Fruit fly (Drosophila melanogaster) whole organism, embryonic: ENCODE data around the gene Rnf146.

ENCODE experiments used
- Blimp-1 ChIP-seq: fragments of 200-800 bp; sonication (Bioruptor generic); optimal IDR thresholded peaks from 3 replicates; lab custom pipeline; 2018; ENCODE audit warnings: missing biosample characterization, missing genetic modification characterization, mild to moderate bottlenecking, moderate library complexity, missing genetic modification reagents
- CG11695 ChIP-seq: fragments of 200-800 bp; sonication (Bioruptor generic); IDR thresholded peaks from 3 replicates; pipeline ENCODE4 v1.3.6; 2022; ENCODE audit warnings: missing biosample characterization, missing genetic modification characterization
- CG12104 ChIP-seq: fragments of 200-800 bp; sonication (Bioruptor generic); optimal IDR thresholded peaks from 3 replicates; lab custom pipeline; 2016; ENCODE audit warnings: missing biosample characterization, missing genetic modification characterization
- CG12155 ChIP-seq: fragments of 200-800 bp; sonication (Bioruptor generic); optimal IDR thresholded peaks from 3 replicates; lab custom pipeline; 2016; ENCODE audit warnings: missing biosample characterization, missing genetic modification characterization
- CG13287 ChIP-seq: fragments of 200-800 bp; sonication (Bioruptor generic); IDR thresholded peaks from 2 replicates; pipeline ENCODE4 v1.3.6; 2022; ENCODE audit warnings: missing biosample characterization, missing genetic modification characterization; ENCODE audit not compliant: partially characterized antibody
- CG13424 ChIP-seq: fragments of 200-800 bp; sonication (Bioruptor generic); optimal IDR thresholded peaks from 2 replicates; lab custom pipeline; 2019; ENCODE audit warnings: missing biosample characterization, mild to moderate bottlenecking, missing genetic modification characterization, moderate library complexity
- CG15479 ChIP-seq: fragments of 200-800 bp; sonication (Bioruptor generic); optimal IDR thresholded peaks from 3 replicates; lab custom pipeline; 2019; ENCODE audit warnings: missing biosample characterization, mild to moderate bottlenecking, missing genetic modification characterization, moderate library complexity
- CG15696 ChIP-seq: fragments of 200-800 bp; sonication (Bioruptor generic); optimal IDR thresholded peaks from 2 replicates; lab custom pipeline; 2019; ENCODE audit warnings: missing biosample characterization, mild to moderate bottlenecking, missing genetic modification characterization, moderate library complexity
- CG16815 ChIP-seq: fragments of 200-800 bp; sonication (Bioruptor generic); optimal IDR thresholded peaks from 3 replicates; lab custom pipeline; 2017; ENCODE audit warnings: missing biosample characterization, mild to moderate bottlenecking, missing genetic modification characterization
- CG17361 ChIP-seq: fragments of 200-800 bp; sonication (Bioruptor generic); IDR thresholded peaks from 3 replicates; pipeline ENCODE4 v1.3.6; 2022; ENCODE audit warnings: missing biosample characterization, missing genetic modification characterization
- CG2199 ChIP-seq: fragments of 200-800 bp; sonication (Bioruptor generic); IDR thresholded peaks from 3 replicates; pipeline ENCODE4 v1.3.6; 2022; ENCODE audit warnings: missing biosample characterization, missing genetic modification characterization
- CG2875 ChIP-seq: fragments of 200-800 bp; sonication (Bioruptor generic); optimal IDR thresholded peaks from 2 replicates; lab custom pipeline; 2017; ENCODE audit warnings: missing biosample characterization, mild to moderate bottlenecking, missing genetic modification characterization, missing genetic modification reagents
- CG30431 ChIP-seq: fragments of 200-800 bp; sonication (Bioruptor generic); optimal IDR thresholded peaks from 2 replicates; lab custom pipeline; 2017; ENCODE audit warnings: missing biosample characterization, missing genetic modification characterization
- CG31441 ChIP-seq: fragments of 200-800 bp; sonication (Bioruptor generic); IDR thresholded peaks from 2 replicates; pipeline ENCODE4 v1.3.6; 2022; ENCODE audit warnings: missing biosample characterization, missing genetic modification characterization
- CG5953 ChIP-seq: fragments of 200-800 bp; sonication (Bioruptor generic); IDR thresholded peaks from 2 replicates; pipeline ENCODE4 v1.3.6; 2022; ENCODE audit warnings: missing biosample characterization, missing genetic modification characterization
- CG8359 ChIP-seq: fragments of 200-800 bp; sonication (Bioruptor generic); optimal IDR thresholded peaks from 2 replicates; lab custom pipeline; 2017; ENCODE audit warnings: missing biosample characterization, mild to moderate bottlenecking, missing genetic modification characterization, borderline replicate concordance
- CG8388 ChIP-seq: fragments of 200-800 bp; sonication (Bioruptor generic); optimal IDR thresholded peaks from 2 replicates; lab custom pipeline; 2019; ENCODE audit warnings: missing biosample characterization, mild to moderate bottlenecking, missing genetic modification characterization, moderate library complexity
- CG8924 ChIP-seq: fragments of 200-800 bp; optimal IDR thresholded peaks from 3 replicates; lab custom pipeline; 2019; ENCODE audit warnings: missing biosample characterization, mild to moderate bottlenecking, missing genetic modification characterization, moderate library complexity
- Chrac-16 ChIP-seq: fragments of 200-800 bp; sonication (Bioruptor generic); optimal IDR thresholded peaks from 3 replicates; lab custom pipeline; 2016; ENCODE audit warnings: missing biosample characterization, missing genetic modification characterization
- D ChIP-seq, 2 experiments: fragments of 200-800 bp in 1 of 2; fragments of >200 bp in 1 of 2; sonication (Bioruptor generic) in 1 of 2; optimal IDR thresholded peaks; 2 replicates in 1 of 2; 3 replicates in 1 of 2; lab custom pipeline; 2017; ENCODE audit warnings: mild to moderate bottlenecking in 1 of 2, missing biosample characterization in 1 of 2, missing genetic modification characterization in 1 of 2, missing genetic modification reagents in 1 of 2
- D19A ChIP-seq: fragments of 200-800 bp; optimal IDR thresholded peaks from 3 replicates; lab custom pipeline; 2019; ENCODE audit warnings: missing biosample characterization, mild to moderate bottlenecking, missing genetic modification characterization, moderate library complexity
- Hsf ChIP-seq: fragments of 200-800 bp; sonication (Bioruptor generic); optimal IDR thresholded peaks from 3 replicates; lab custom pipeline; 2016; ENCODE audit warnings: missing biosample characterization, missing genetic modification characterization
- Nf-YC ChIP-seq: fragments of 200-800 bp; optimal IDR thresholded peaks from 3 replicates; lab custom pipeline; 2019; ENCODE audit warnings: missing biosample characterization, mild to moderate bottlenecking, missing genetic modification characterization, moderate library complexity
- PHDP ChIP-seq: fragments of 200-800 bp; sonication (Bioruptor generic); optimal IDR thresholded peaks from 3 replicates; lab custom pipeline; 2018; ENCODE audit warnings: missing biosample characterization, mild to moderate bottlenecking, missing genetic modification characterization, moderate library complexity
- Sox100B ChIP-seq: fragments of 200-800 bp; sonication (Bioruptor generic); optimal IDR thresholded peaks from 3 replicates; lab custom pipeline; 2018; ENCODE audit warnings: missing biosample characterization, mild to moderate bottlenecking, missing genetic modification characterization
- Xbp1 ChIP-seq: fragments of 200-800 bp; sonication (Bioruptor generic); optimal IDR thresholded peaks from 3 replicates; lab custom pipeline; 2016; ENCODE audit warnings: missing biosample characterization, mild to moderate bottlenecking, missing genetic modification characterization
- bsh ChIP-seq, 2 experiments: fragments of 200-800 bp; sonication (Bioruptor generic); optimal IDR thresholded peaks; 2 replicates each; lab custom pipeline; 2017 to 2018; ENCODE audit warnings: mild to moderate bottlenecking in 2 of 2, missing biosample characterization in 2 of 2, missing genetic modification characterization in 2 of 2, moderate library complexity in 1 of 2
- crc ChIP-seq: fragments of 200-800 bp; sonication (Bioruptor generic); optimal IDR thresholded peaks from 2 replicates; lab custom pipeline; 2016; ENCODE audit warnings: missing biosample characterization, missing genetic modification characterization
- croc ChIP-seq: fragments of 200-800 bp; sonication (Bioruptor generic); conservative IDR thresholded peaks from 3 replicates; pipeline ENCODE4 v1.3.6; 2022; ENCODE audit warnings: missing biosample characterization, missing genetic modification characterization
- gem ChIP-seq: fragments of 200-800 bp; sonication (Bioruptor generic); optimal IDR thresholded peaks from 2 replicates; lab custom pipeline; 2019; ENCODE audit warnings: missing biosample characterization, mild to moderate bottlenecking, missing genetic modification characterization, moderate library complexity
- grau ChIP-seq: fragments of 200-800 bp; optimal IDR thresholded peaks from 3 replicates; lab custom pipeline; 2019; ENCODE audit warnings: missing biosample characterization, mild to moderate bottlenecking, missing genetic modification characterization, moderate library complexity
- klu ChIP-seq: fragments of 200-800 bp; sonication (Bioruptor generic); IDR thresholded peaks from 2 replicates; pipeline ENCODE4 v1.3.6; 2022; ENCODE audit warnings: missing biosample characterization, missing genetic modification characterization
- nmo ChIP-seq: fragments of 200-800 bp; sonication (Bioruptor generic); optimal IDR thresholded peaks from 2 replicates; lab custom pipeline; 2018; ENCODE audit warnings: missing biosample characterization, mild to moderate bottlenecking, missing genetic modification characterization, moderate library complexity
- oc ChIP-seq: fragments of 200-800 bp; sonication (Bioruptor generic); optimal IDR thresholded peaks from 2 replicates; lab custom pipeline; 2018; ENCODE audit warnings: missing biosample characterization, mild to moderate bottlenecking, missing genetic modification characterization, moderate library complexity
- onecut ChIP-seq: fragments of 200-800 bp; sonication (Bioruptor generic); IDR thresholded peaks from 2 replicates; pipeline ENCODE4 v1.3.6; 2022; ENCODE audit warnings: missing biosample characterization, missing genetic modification characterization
- phol ChIP-seq: fragments of 200-800 bp; sonication (Bioruptor generic); optimal IDR thresholded peaks from 3 replicates; lab custom pipeline; 2018; ENCODE audit warnings: missing biosample characterization, mild to moderate bottlenecking, missing genetic modification characterization, moderate library complexity
- pros ChIP-seq: fragments of 200-800 bp; sonication (Bioruptor generic); optimal IDR thresholded peaks from 3 replicates; lab custom pipeline; 2019; ENCODE audit warnings: missing biosample characterization, mild to moderate bottlenecking, missing genetic modification characterization, moderate library complexity
- row ChIP-seq: fragments of 200-800 bp; sonication (Bioruptor generic); IDR thresholded peaks from 3 replicates; pipeline ENCODE4 v1.3.6; 2022; ENCODE audit warnings: missing biosample characterization, missing genetic modification characterization
- sc ChIP-seq, 3 experiments: fragments of >200 bp in 2 of 3; fragments of 200-800 bp in 1 of 3; sonication (Bioruptor generic) in 1 of 3; optimal IDR thresholded peaks; 2 replicates in 2 of 3; 3 replicates in 1 of 3; lab custom pipeline; 2017; ENCODE audit warnings: mild to moderate bottlenecking in 1 of 3, missing biosample characterization in 1 of 3, missing genetic modification characterization in 1 of 3, missing genetic modification reagents in 1 of 3
- sqz ChIP-seq: fragments of 200-800 bp; sonication (Bioruptor generic); optimal IDR thresholded peaks from 3 replicates; lab custom pipeline; 2018; ENCODE audit warnings: missing biosample characterization, mild to moderate bottlenecking, missing genetic modification characterization
- tin ChIP-seq: fragments of 200-800 bp; sonication (Bioruptor generic); optimal IDR thresholded peaks from 3 replicates; lab custom pipeline; 2016; ENCODE audit warnings: missing biosample characterization, missing genetic modification characterization
- tll ChIP-seq, 2 experiments: fragments of 200-800 bp in 1 of 2; fragments of >200 bp in 1 of 2; sonication (Bioruptor generic) in 1 of 2; optimal IDR thresholded peaks; 2 replicates each; lab custom pipeline; 2017 to 2019; ENCODE audit warnings: missing biosample characterization in 2 of 2, missing genetic modification characterization in 2 of 2, mild to moderate bottlenecking in 1 of 2, moderate library complexity in 1 of 2
- twi ChIP-seq: fragments of 200-800 bp; optimal IDR thresholded peaks from 2 replicates; lab custom pipeline; 2019; ENCODE audit warnings: missing biosample characterization, mild to moderate bottlenecking, missing genetic modification characterization, moderate library complexity
- yki ChIP-seq: fragments of >200 bp; optimal IDR thresholded peaks from 3 replicates; lab custom pipeline; 2018
- zen ChIP-seq: fragments of 200-800 bp; sonication (Bioruptor generic); optimal IDR thresholded peaks from 3 replicates; lab custom pipeline; 2018; ENCODE audit warnings: missing biosample characterization, mild to moderate bottlenecking, missing genetic modification characterization, moderate library complexity
- zf30C ChIP-seq: fragments of 200-800 bp; sonication (Bioruptor generic); optimal IDR thresholded peaks from 3 replicates; lab custom pipeline; 2018; ENCODE audit warnings: missing biosample characterization, mild to moderate bottlenecking, missing genetic modification characterization
- zfh1 ChIP-seq: fragments of 200-800 bp; sonication (Bioruptor generic); IDR thresholded peaks from 3 replicates; pipeline ENCODE4 v1.3.6; 2022; ENCODE audit warnings: missing biosample characterization, missing genetic modification characterization

The Rnf146 gene

dm6 chr3L:19636821-19637460 is 5.7 kb downstream of the Rnf146 start (continued):
- peak; percentile 51 for TF ChIP-seq CG8388 (GFP tag; lab: Kevin White, UChicago)
- TF ChIP-seq bsh (GFP tag; optimal IDR thresholded peaks at IDR 0.05; lab: Kevin White, UChicago): peak in 1 of 2 experiments; percentile 75
- peak; percentile 59 for TF ChIP-seq CG13424 (tag; lab: Kevin White, UChicago)
- TF ChIP-seq CG5953: no peak
- TF ChIP-seq CG2875 (GFP tag; lab: Kevin White, UChicago): peak; percentile 31
- peak; percentile 23 for TF ChIP-seq sqz (GFP tag; lab: Kevin White, UChicago)
- TF ChIP-seq Sox100B (GFP tag; lab: Kevin White, UChicago): peak; percentile 43
- peak; percentile 59 for TF ChIP-seq D19A
- TF ChIP-seq Nf-YC (tag; lab: Kevin White, UChicago): no peak
- peak in 1 of 2 experiments; percentile 64 for TF ChIP-seq tll (GFP tag; optimal IDR thresholded peaks at IDR 0.05; lab: Kevin White, UChicago)
- peak; percentile 94 for TF ChIP-seq zf30C
- no peak for TF ChIP-seq crc
- TF ChIP-seq CG15696 (tag; lab: Kevin White, UChicago): peak; percentile 96
- peak; percentile 3 for TF ChIP-seq PHDP (tag; lab: Kevin White, UChicago)
- peak; percentile 61 for TF ChIP-seq Blimp-1
- peak; percentile 59 for TF ChIP-seq CG30431 (GFP tag; lab: Kevin White, UChicago)
- TF ChIP-seq sc (optimal IDR thresholded peaks at IDR 0.05; lab: Kevin White, UChicago): no peak
- TF ChIP-seq sc (GFP tag; optimal IDR thresholded peaks at IDR 0.05; lab: Kevin White, UChicago): peak; percentile 51
- TF ChIP-seq gem (tag; lab: Kevin White, UChicago): peak; percentile 85
- TF ChIP-seq klu (GFP tag; lab: Robert Waterston, UW): no peak
- peak; percentile 52; the same call in 2 of the 3 replicates for TF ChIP-seq croc (GFP tag; lab: Robert Waterston, UW)
- peak; percentile 27; the same call in 1 of the 3 replicates for TF ChIP-seq CG2199
- peak; percentile 87; the same call in 2 of the 3 replicates for TF ChIP-seq CG17361 (GFP tag; lab: Robert Waterston, UW)
- TF ChIP-seq zfh1: peak; percentile 50; the same call in 1 of the 3 replicates
- 0 out of 2 replicates have a peak, but pooled peaks have one; percentile 17 for TF ChIP-seq onecut (GFP tag; lab: Robert Waterston, UW)
- TF ChIP-seq CG8924 (tag; lab: Kevin White, UChicago): peak; percentile 80
- peak; percentile 69 for TF ChIP-seq grau (tag; lab: Kevin White, UChicago)
- peak; percentile 71 for TF ChIP-seq D (optimal IDR thresholded peaks at IDR 0.05; lab: Kevin White, UChicago)
- TF ChIP-seq D (GFP tag; optimal IDR thresholded peaks at IDR 0.05; lab: Kevin White, UChicago): peak; percentile 74
- peak; percentile 49 for TF ChIP-seq pros (GFP tag; lab: Kevin White, UChicago)
- TF ChIP-seq nmo: peak; percentile 85
- peak; percentile 1 for TF ChIP-seq oc (tag; lab: Kevin White, UChicago)
- TF ChIP-seq tin (GFP tag; lab: Kevin White, UChicago): peak; percentile 18
- peak; percentile 13 for TF ChIP-seq CG8359 (GFP tag; lab: Kevin White, UChicago)
- TF ChIP-seq CG11695 (GFP tag; lab: Robert Waterston, UW): 0 out of 3 replicates have a peak, but pooled peaks have one; percentile 28
- TF ChIP-seq phol: peak; percentile 80
- TF ChIP-seq row (GFP tag; lab: Robert Waterston, UW): peak; percentile 66
- peak; percentile 95 for TF ChIP-seq CG15479 (GFP tag; lab: Kevin White, UChicago)
- TF ChIP-seq Chrac-16: peak; percentile 48
- peak; percentile 16 for TF ChIP-seq CG12155 (GFP tag; lab: Kevin White, UChicago)
- TF ChIP-seq zen (tag; lab: Kevin White, UChicago): peak; percentile 89
- peak; percentile 69 for TF ChIP-seq twi (tag; lab: Kevin White, UChicago)
- peak; percentile 6 for TF ChIP-seq CG12104 (GFP tag; lab: Kevin White, UChicago)
- TF ChIP-seq CG31441 (GFP tag; lab: Robert Waterston, UW): peak; percentile 69
- TF ChIP-seq Hsf: peak; percentile 41
- peak; percentile 9 for TF ChIP-seq Xbp1 (GFP tag; lab: Kevin White, UChicago)
- peak; percentile 80 for TF ChIP-seq CG16815
- TF ChIP-seq CG13287: no peak
- no peak for TF ChIP-seq yki (lab: Kevin White, UChicago)
